Worm (Caenorhabditis elegans): ENCODE data around the gene tat-3.
"Not testable (repeated sequence)": the region's sequence is repeated elsewhere in the genome, so short reads cannot be mapped to it uniquely, and the experiment has no call there.

The tat-3 gene

DNA sequence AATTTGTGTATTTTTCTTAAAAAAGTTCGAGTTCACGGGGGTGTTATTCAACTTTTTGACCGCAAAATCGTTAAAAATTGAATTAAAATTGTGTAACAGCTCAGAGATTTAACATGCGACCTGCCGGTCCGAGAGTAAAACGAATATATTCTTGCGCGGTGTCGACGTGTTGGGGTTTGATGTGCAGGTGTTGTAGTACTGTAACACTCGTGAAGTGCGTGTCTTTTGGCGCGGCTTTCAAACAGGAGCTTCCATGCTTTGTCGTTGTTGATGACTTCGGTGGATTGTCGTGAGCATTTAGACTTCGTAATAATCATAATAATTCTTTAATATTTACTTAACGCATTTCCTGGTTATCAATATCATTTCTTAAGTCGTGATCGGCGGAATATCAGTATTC is at the start of gene tat-3:
TSS of gene tat-3 (minus strand) at position 196 of the 400 bp plus-strand sequence.
- no peak for TF ChIP-seq unc-62 (GFP tag; optimal IDR thresholded peaks at IDR 0.05)

DNA sequence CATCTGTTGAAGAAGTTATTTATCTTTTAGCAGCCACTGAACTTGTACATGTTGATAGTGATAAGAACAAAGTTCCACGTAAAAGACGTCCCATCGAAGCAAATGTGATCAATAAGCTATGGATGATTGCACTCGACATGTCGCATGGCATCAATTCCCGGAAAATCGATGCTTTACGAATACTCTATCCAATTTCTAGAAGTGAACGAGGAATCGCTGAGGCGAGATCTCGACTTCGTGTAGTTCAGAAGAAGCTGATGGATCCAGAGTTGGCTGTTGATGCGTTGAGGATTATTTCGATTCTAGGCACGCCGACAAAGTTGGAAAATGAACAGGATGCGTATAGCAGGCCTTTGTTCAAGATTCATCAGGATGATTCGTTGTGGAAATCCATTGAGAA is 39.2 kb upstream of the tat-3 start:
- TF ChIP-seq unc-62 (GFP tag; optimal IDR thresholded peaks at IDR 0.05) = no peak

ce11 chrIII:10763032-10763431 is 32.5 kb upstream of the tat-3 start, which contains the start of gene dpy-28:
TSS of gene dpy-28 (plus strand) at chrIII:10763131.
- TF ChIP-seq unc-62 (GFP tag; optimal IDR thresholded peaks at IDR 0.05) = no peak

ce11 chrIII:10759050-10760023 is 28.8 kb upstream of the tat-3 start, which contains the start of gene tasp-1:
TSS of gene tasp-1 (plus strand) at chrIII:10759307.
- peak; percentile 64 for TF ChIP-seq unc-62 (GFP tag; optimal IDR thresholded peaks at IDR 0.05)

- TF ChIP-seq unc-62 (GFP tag; optimal IDR thresholded peaks at IDR 0.05) = no peak
Measured at ce11 chrIII:10758422-10758821, 27.9 kb upstream of the tat-3 start, which contains the start of gene K01G5.10. TSS of gene K01G5.10 (minus strand) at chrIII:10758522.

- TF ChIP-seq unc-62 (GFP tag; optimal IDR thresholded peaks at IDR 0.05) = no peak
Measured at ce11 chrIII:10757540-10757939, 27.0 kb upstream of the tat-3 start, which contains the start of gene rnf-113. TSS of gene rnf-113 (minus strand) at chrIII:10757640.

ce11 chrIII:10755480-10756066 is 25.1 kb upstream of the tat-3 start, which contains the start of gene hpl-2:
TSS of gene hpl-2 (minus strand) at chrIII:10755530.
- no peak for TF ChIP-seq unc-62 (GFP tag; optimal IDR thresholded peaks at IDR 0.05)

- no peak for TF ChIP-seq unc-62 (GFP tag; optimal IDR thresholded peaks at IDR 0.05)
Measured at ce11 chrIII:10754379-10754778, 23.9 kb upstream of the tat-3 start.

DNA sequence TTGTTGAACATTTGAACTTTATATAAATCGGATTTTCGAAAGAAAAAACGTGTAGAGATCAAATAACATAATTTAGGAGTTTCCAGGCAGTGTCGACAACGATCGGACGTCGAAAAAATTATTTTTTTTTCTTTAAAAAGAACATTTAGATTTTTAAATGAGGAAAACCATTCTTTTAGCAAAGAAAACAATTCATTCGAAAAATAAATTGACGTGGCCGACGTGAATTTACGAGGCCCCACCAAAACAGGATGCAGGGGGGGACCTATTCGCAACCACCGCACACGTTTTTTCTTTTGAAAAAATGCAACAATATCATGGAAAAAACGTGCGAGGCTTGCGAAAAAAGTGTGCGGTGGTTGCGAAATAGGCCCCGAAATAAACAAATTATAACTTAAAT is 19.5 kb upstream of the tat-3 start, which contains the start of gene enu-3.6:
TSS of gene enu-3.6 (plus strand) at position 392 of the 400 bp plus-strand sequence.
- not testable (repeated sequence) for TF ChIP-seq unc-62 (GFP tag; optimal IDR thresholded peaks at IDR 0.05)

DNA sequence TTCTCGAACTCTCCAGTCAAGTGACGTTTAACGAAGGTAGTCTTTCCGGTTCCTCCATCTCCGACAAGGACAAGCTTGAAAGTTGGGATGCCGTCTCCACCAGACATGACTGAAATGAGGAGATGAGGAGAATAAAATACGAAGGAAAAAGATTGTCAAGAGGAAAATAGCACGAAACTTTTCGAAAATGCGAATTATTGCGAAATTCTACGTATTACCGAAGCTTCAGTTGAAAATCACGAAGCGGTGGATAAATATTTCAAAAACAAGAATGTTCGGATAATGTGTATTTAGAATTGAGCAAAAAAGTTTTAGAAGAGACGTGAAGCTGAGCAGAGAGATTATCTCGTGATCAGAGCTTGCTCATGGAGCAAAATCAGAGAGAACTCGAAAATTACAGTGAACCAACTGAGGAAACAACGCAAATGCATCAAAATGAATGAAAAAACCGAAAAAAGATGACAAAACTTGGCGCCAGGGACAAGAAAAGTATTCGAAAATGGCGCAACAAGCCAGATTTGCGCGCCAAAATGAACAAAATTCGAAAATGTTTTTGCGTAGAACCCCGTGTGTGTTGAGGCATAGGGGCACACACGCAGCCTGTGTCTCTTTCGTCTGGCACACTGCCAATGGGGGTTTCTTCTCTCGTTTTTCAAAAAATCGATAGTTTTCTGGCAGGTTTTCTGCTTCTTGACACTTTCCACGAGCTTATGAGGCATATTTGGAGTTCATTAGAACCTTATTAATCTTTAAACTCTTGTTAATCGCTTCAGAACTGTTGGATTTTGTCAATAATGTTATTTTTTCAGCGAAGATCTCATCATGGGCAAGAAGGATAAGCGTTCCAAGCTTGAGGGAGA is 17.3 kb upstream of the tat-3 start, which contains the start of the genes ran-1 and dkc-1:
TSS of gene ran-1 (minus strand) at position 109 of the 860 bp plus-strand sequence.
TSS of gene dkc-1 (plus strand) at position 810 of the 860 bp plus-strand sequence.
- TF ChIP-seq unc-62 (GFP tag; optimal IDR thresholded peaks at IDR 0.05) = no peak

ce11 chrIII:10746406-10746807 is 15.9 kb upstream of the tat-3 start:
- TF ChIP-seq unc-62 (GFP tag; optimal IDR thresholded peaks at IDR 0.05) = no peak

- no peak for TF ChIP-seq unc-62 (GFP tag; optimal IDR thresholded peaks at IDR 0.05)
Measured at ce11 chrIII:10742382-10742860, 11.9 kb upstream of the tat-3 start, which contains the start of the genes tbb-1 and rib-2. TSS of gene tbb-1 (minus strand) at chrIII:10742432. TSS of gene rib-2 (plus strand) at chrIII:10742810.

DNA sequence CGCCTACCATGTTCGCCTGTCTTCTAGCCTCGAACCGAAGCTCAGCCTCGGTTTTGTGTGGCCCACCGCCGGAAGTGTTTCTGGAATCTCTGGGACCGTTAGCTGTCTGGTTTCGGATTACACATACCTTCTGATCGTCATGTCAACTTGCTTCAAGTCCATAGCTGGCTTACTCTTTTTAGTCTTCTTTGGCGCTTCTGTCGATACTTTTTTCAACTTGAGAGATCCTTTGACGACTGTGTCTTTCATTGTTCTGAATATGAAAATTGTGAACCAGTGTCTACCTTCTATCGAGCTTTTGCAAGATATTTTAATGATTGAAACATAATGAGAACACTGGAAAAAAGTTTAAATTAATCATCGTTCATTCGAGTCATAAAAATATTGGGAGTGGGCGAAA is 10.0 kb upstream of the tat-3 start, which contains the start of gene K01G5.8:
TSS of gene K01G5.8 (minus strand) at position 255 of the 400 bp plus-strand sequence.
- TF ChIP-seq unc-62 (GFP tag; optimal IDR thresholded peaks at IDR 0.05) = no peak

DNA sequence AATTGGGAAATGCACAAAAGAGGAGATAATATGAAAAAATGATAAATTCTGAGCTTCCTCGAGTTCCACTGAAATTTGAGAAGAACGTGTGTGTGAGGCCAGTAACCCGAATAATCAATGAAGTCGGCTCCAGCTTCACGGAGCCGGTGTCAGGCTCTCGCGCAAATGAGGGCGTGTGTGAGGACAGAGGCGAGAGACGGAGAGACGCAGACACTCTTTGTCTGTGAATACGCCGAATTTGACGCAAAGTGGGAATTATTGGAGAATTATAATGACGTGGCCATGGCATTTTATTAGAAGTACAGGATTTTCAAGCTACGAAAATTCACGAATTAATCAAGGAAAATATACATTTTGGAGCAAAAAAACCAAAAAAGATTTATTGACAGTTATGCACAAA is 9.4 kb upstream of the tat-3 start:
- TF ChIP-seq unc-62 (GFP tag; optimal IDR thresholded peaks at IDR 0.05) = no peak

ce11 chrIII:10739455-10739854 is 8.9 kb upstream of the tat-3 start, which contains the start of gene smap-1:
TSS of gene smap-1 (minus strand) at chrIII:10739792.
- no peak for TF ChIP-seq unc-62 (GFP tag; optimal IDR thresholded peaks at IDR 0.05)

Measured in whole organism, dauer.